Worm (Caenorhabditis elegans): ENCODE data around the gene cdr-3.

DNA sequence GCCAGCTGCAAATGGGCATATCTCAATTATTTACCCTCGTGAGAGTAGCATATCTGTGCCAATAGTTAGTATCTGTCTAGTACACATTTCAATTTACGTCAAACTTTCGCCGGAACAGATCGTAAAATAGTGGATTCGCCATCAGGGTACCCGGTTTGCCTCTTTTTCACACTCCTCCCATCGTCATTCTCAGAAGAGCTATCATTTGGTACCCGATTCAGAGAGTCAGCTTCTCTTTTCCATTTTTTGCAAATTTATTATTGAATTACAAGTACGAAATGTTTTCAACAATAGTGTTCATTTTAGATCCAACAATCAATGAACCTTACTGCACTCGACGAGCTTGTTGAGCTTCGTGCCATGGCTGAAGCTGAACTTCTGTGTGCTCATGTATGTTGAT lies 11.9 kb upstream of the cdr-3 start, which contains the start of gene C54D10.5:
- TF ChIP-seq ceh-31 (tag; optimal IDR thresholded peaks at IDR 0.05) (no peak), pha-4 (tag; optimal IDR thresholded peaks at IDR 0.05) (no peak)
